Worm (Caenorhabditis elegans): Measurements from ENCODE around the gene F21A3.2.

Gene F21A3.2

DNA sequence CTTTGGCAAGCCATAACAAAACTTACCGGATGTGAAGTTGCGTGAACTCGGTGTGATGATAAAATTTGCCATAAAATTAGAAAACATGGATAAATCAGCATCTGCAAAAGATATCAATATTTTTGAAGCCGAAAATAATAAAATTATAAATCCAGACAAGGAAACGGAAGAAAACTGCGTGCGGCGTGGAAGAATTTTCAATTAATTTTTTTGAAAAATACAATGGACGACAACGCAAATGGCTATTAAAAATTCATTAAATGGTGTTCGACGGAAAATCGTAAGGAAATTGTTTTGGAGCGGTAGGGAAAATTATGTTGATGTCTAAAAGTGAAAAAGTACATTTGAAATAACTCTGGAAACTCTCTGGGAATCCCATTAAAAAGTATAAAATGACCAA, 25.3 kb upstream of the F21A3.2 start, which contains the start of gene acr-18:
Gene acr-18, minus strand, starts transcription at position 101 of the 400 bp plus-strand sequence.
- TF ChIP-seq F13C5.2 (tag; optimal IDR thresholded peaks at IDR 0.05) = no peak
- TF ChIP-seq ama-1 (optimal IDR thresholded peaks at IDR 0.05) = no peak
- TF ChIP-seq sea-1 (GFP tag; conservative IDR thresholded peaks at IDR 0.05) = no peak
- TF ChIP-seq aly-1 (tag; optimal IDR thresholded peaks at IDR 0.05) = no peak
- no peak for TF ChIP-seq flt-1 (GFP tag; IDR thresholded peaks at IDR 0.05)
- no peak for TF ChIP-seq pes-1 (GFP tag; IDR thresholded peaks at IDR 0.05)
- no peak for TF ChIP-seq ceh-13 (GFP tag; optimal IDR thresholded peaks at IDR 0.05)
- no peak for TF ChIP-seq hnd-1 (tag; optimal IDR thresholded peaks at IDR 0.05)
- TF ChIP-seq tbx-37 (GFP tag; conservative IDR thresholded peaks at IDR 0.05) = no peak
- TF ChIP-seq hmbx-1 (tag; optimal IDR thresholded peaks at IDR 0.05) = no peak
- no peak for TF ChIP-seq ceh-36 (tag; optimal IDR thresholded peaks at IDR 0.05)
- no peak for TF ChIP-seq tbx-11 (GFP tag; IDR thresholded peaks at IDR 0.05)
- no peak for TF ChIP-seq hmg-4 (GFP tag; optimal IDR thresholded peaks at IDR 0.05)
- no peak for TF ChIP-seq ets-7 (tag; optimal IDR thresholded peaks at IDR 0.05)
- no peak for TF ChIP-seq scrt-1 (GFP tag; IDR thresholded peaks at IDR 0.05)

DNA sequence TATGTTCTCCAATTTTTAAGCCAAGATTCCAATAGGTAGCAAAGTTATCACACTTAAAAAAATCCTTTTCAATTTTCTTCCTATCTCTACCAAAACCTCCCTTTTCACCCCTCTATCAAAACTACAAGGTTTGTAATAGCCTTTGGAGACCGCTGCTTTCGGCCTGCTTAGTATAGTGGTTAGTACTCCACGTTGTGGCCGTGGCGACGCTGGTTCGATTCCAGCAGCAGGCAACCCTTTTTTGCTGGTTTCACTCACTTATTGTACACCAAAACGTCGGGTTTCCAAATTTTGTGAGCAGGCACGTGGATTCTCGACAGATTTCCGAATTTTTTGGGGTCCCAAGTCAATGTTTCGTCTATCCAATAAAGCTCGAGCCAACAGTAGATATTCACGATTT, 20.1 kb upstream of the F21A3.2 start:
- TF ChIP-seq aly-1 (tag; optimal IDR thresholded peaks at IDR 0.05) = no peak
- no peak for TF ChIP-seq B0310.2 (tag; optimal IDR thresholded peaks at IDR 0.05)
- no peak for TF ChIP-seq hmbx-1 (tag; optimal IDR thresholded peaks at IDR 0.05)
- TF ChIP-seq sea-1 (GFP tag; conservative IDR thresholded peaks at IDR 0.05) = no peak
- TF ChIP-seq flt-1 (GFP tag; IDR thresholded peaks at IDR 0.05) = peak; percentile 65
- 0 out of 2 replicates have a peak, but pooled peaks have one; percentile 39 for TF ChIP-seq scrt-1 (GFP tag; IDR thresholded peaks at IDR 0.05)
- TF ChIP-seq pes-1 (GFP tag; IDR thresholded peaks at IDR 0.05) = peak; percentile 76
- no peak for TF ChIP-seq ets-7 (tag; optimal IDR thresholded peaks at IDR 0.05)
- TF ChIP-seq ama-1 (optimal IDR thresholded peaks at IDR 0.05) = no peak
- TF ChIP-seq tra-4 (tag; optimal IDR thresholded peaks at IDR 0.05) = no peak
- TF ChIP-seq F13C5.2 (tag; optimal IDR thresholded peaks at IDR 0.05) = peak; percentile 15
- peak; percentile 17 for TF ChIP-seq ceh-13 (GFP tag; optimal IDR thresholded peaks at IDR 0.05)
- TF ChIP-seq hnd-1 (tag; optimal IDR thresholded peaks at IDR 0.05) = peak; percentile 41
- peak; percentile 45; the same call in 1 of the 2 replicates for TF ChIP-seq tbx-37 (GFP tag; conservative IDR thresholded peaks at IDR 0.05)
- peak; percentile 35 for TF ChIP-seq hmg-4 (GFP tag; optimal IDR thresholded peaks at IDR 0.05)
- peak; percentile 46 for TF ChIP-seq ceh-36 (tag; optimal IDR thresholded peaks at IDR 0.05)
- peak; percentile 67 for TF ChIP-seq tbx-11 (GFP tag; IDR thresholded peaks at IDR 0.05)

DNA sequence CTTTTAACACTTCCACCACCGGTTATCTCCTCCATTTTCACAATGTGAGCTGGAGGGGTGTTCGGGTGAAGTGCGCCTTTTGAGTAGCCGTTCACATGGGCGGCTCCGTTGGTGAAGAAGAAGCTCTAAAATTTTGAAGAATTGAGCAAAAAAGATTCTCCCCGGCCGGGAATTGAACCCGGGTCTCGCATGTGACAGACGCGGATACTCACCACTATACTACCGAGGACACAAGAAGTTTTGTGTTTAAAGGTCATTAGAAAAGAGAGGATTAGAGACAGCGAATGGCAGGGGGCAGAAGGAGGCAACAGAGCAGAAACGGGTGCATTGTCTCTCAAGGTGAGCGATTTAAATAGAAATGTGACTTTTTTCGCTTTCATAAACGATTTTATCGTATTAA, 17.9 kb upstream of the F21A3.2 start:
- TF ChIP-seq sea-1 (GFP tag; conservative IDR thresholded peaks at IDR 0.05) (peak; percentile 89), pes-1 (GFP tag; IDR thresholded peaks at IDR 0.05) (peak; percentile 92), hmg-4 (GFP tag; optimal IDR thresholded peaks at IDR 0.05) (peak; percentile 92), ceh-13 (GFP tag; optimal IDR thresholded peaks at IDR 0.05) (peak; percentile 77), ceh-36 (tag; optimal IDR thresholded peaks at IDR 0.05) (peak; percentile 95), flt-1 (GFP tag; IDR thresholded peaks at IDR 0.05) (peak; percentile 92), ama-1 (optimal IDR thresholded peaks at IDR 0.05) (no peak), ets-7 (tag; optimal IDR thresholded peaks at IDR 0.05) (peak; percentile 57), hnd-1 (tag; optimal IDR thresholded peaks at IDR 0.05) (peak; percentile 80), tra-4 (tag; optimal IDR thresholded peaks at IDR 0.05) (peak; percentile 71), tbx-37 (GFP tag; conservative IDR thresholded peaks at IDR 0.05) (peak; percentile 92), aly-1 (tag; optimal IDR thresholded peaks at IDR 0.05) (peak; percentile 86), F13C5.2 (tag; optimal IDR thresholded peaks at IDR 0.05) (peak; percentile 91), hmbx-1 (tag; optimal IDR thresholded peaks at IDR 0.05) (peak; percentile 59), B0310.2 (tag; optimal IDR thresholded peaks at IDR 0.05) (peak; percentile 82), scrt-1 (GFP tag; IDR thresholded peaks at IDR 0.05) (peak; percentile 92), tbx-11 (GFP tag; IDR thresholded peaks at IDR 0.05) (peak; percentile 89)

DNA sequence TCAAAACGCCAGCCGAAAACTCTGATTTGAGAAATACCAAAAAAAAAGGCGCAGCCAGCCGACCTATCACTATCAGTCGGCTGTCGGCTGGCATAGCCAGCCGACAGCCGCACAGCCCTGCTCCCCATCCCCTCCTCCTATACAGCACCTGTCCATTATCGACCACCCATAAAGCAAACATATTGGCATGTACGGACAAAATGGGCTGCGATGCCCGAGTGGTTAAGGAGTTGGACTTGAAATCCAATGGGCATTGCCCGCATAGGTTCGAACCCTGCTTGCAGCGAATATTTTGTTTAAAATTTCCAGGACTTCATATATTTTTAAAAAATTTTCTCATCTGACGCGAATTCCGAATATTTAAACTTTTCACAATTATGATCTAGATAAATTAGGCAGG, 16.6 kb upstream of the F21A3.2 start:
- TF ChIP-seq ceh-36 (tag; optimal IDR thresholded peaks at IDR 0.05) = peak; percentile 2
- 0 out of 2 replicates have a peak, but pooled peaks have one; percentile 48 for TF ChIP-seq pes-1 (GFP tag; IDR thresholded peaks at IDR 0.05)
- TF ChIP-seq flt-1 (GFP tag; IDR thresholded peaks at IDR 0.05) = peak; percentile 11; the same call in 1 of the 2 replicates
- no peak for TF ChIP-seq tbx-11 (GFP tag; IDR thresholded peaks at IDR 0.05)

DNA sequence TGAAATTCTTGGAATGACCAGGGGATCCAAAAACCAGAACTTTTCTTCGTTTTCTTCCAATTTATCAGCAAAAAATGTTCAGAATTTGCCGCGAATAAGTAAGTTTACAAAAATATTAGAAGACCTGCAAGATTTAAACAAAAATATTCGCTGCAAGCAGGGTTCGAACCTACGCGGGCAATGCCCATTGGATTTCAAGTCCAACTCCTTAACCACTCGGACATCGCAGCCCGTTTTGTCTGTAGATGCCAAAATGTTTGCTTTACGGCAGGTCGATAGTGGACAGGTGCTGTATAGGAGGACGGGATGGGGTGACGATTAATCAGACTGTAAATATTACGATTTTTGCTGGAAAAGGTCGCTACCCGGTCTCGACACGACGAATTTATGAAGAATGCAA, 14.0 kb upstream of the F21A3.2 start:
- TF ChIP-seq ceh-36 (tag; optimal IDR thresholded peaks at IDR 0.05) (no peak), aly-1 (tag; optimal IDR thresholded peaks at IDR 0.05) (no peak), pes-1 (GFP tag; IDR thresholded peaks at IDR 0.05) (peak; percentile 65; the same call in 1 of the 2 replicates), ceh-13 (GFP tag; optimal IDR thresholded peaks at IDR 0.05) (no peak), tbx-11 (GFP tag; IDR thresholded peaks at IDR 0.05) (peak; percentile 46; the same call in 1 of the 2 replicates), flt-1 (GFP tag; IDR thresholded peaks at IDR 0.05) (0 out of 2 replicates have a peak, but pooled peaks have one; percentile 34), ama-1 (optimal IDR thresholded peaks at IDR 0.05) (no peak), tbx-37 (GFP tag; conservative IDR thresholded peaks at IDR 0.05) (no peak), scrt-1 (GFP tag; IDR thresholded peaks at IDR 0.05) (peak; percentile 36; the same call in 1 of the 2 replicates), tra-4 (tag; optimal IDR thresholded peaks at IDR 0.05) (no peak), F13C5.2 (tag; optimal IDR thresholded peaks at IDR 0.05) (no peak), ets-7 (tag; optimal IDR thresholded peaks at IDR 0.05) (no peak), B0310.2 (tag; optimal IDR thresholded peaks at IDR 0.05) (no peak), sea-1 (GFP tag; conservative IDR thresholded peaks at IDR 0.05) (no peak)

DNA sequence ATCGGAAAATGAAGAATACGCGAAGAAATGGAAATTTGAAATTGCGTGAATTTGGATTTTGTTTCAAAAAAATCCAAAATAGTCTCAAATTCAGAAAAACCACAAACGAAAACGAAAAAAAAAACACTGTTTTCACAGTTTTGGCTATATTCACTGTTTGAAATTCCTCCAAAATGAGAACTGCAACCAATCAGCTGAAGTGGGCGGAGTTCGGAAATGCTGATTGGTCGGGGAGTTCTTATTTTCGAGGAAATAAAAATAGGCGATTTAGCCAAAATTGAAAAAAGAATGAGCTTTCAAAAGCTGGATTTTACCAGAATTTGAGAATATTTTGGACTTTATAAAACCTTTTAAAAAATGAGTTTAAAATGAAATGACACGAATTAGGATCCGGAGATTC, 11.1 kb upstream of the F21A3.2 start, which contains the start of gene glb-14:
Gene glb-14, minus strand, starts transcription at position 97 of the 400 bp plus-strand sequence.
- TF ChIP-seq ceh-13 (GFP tag; optimal IDR thresholded peaks at IDR 0.05) = no peak

DNA sequence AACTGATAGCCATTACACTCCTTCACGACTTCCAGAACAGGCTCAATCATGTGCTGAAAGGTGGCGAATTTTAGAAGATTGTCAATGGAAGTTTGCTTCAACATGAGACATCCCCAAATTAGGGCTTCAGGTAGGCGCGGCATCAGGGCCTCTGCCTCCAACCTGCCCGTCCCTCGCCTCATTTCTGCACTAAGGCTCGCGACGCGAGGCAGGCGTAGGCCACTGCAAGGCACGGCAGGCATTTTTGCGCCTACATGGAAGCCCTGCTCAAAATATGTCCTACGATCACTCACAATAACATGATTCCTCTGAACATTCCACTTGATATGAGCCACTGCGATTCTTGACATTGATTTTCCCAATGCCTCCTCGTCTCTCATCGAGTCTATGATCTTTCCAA, 9.5 kb upstream of the F21A3.2 start:
- TF ChIP-seq pes-1 (GFP tag; IDR thresholded peaks at IDR 0.05) = no peak
- no peak for TF ChIP-seq hnd-1 (tag; optimal IDR thresholded peaks at IDR 0.05)
- no peak for TF ChIP-seq B0310.2 (tag; optimal IDR thresholded peaks at IDR 0.05)
- no peak for TF ChIP-seq ceh-13 (GFP tag; optimal IDR thresholded peaks at IDR 0.05)
- TF ChIP-seq aly-1 (tag; optimal IDR thresholded peaks at IDR 0.05) = no peak
- TF ChIP-seq scrt-1 (GFP tag; IDR thresholded peaks at IDR 0.05) = no peak
- TF ChIP-seq F13C5.2 (tag; optimal IDR thresholded peaks at IDR 0.05) = no peak
- no peak for TF ChIP-seq flt-1 (GFP tag; IDR thresholded peaks at IDR 0.05)
- no peak for TF ChIP-seq tra-4 (tag; optimal IDR thresholded peaks at IDR 0.05)
- TF ChIP-seq ets-7 (tag; optimal IDR thresholded peaks at IDR 0.05) = no peak
- no peak for TF ChIP-seq tbx-11 (GFP tag; IDR thresholded peaks at IDR 0.05)
- no peak for TF ChIP-seq hmbx-1 (tag; optimal IDR thresholded peaks at IDR 0.05)
- TF ChIP-seq hmg-4 (GFP tag; optimal IDR thresholded peaks at IDR 0.05) = no peak
- no peak for TF ChIP-seq ama-1 (optimal IDR thresholded peaks at IDR 0.05)
- no peak for TF ChIP-seq ceh-36 (tag; optimal IDR thresholded peaks at IDR 0.05)

Data from whole organism, early embryonic.